Worm (Caenorhabditis elegans): ENCODE results near the gene rpi-1.

- TF ChIP-seq rcor-1 (GFP tag; IDR thresholded peaks at IDR 0.05) (no peak), zfh-2 (GFP tag; conservative IDR thresholded peaks at IDR 0.05) (no peak), ztf-3 (GFP tag; optimal IDR thresholded peaks at IDR 0.05) (no peak), lin-35 (GFP tag; optimal IDR thresholded peaks at IDR 0.05) (no peak), Y53G8AR.9 (GFP tag; conservative IDR thresholded peaks at IDR 0.05) (no peak), madf-3 (GFP tag; IDR thresholded peaks at IDR 0.05) (no peak), athp-1 (tag; optimal IDR thresholded peaks at IDR 0.05) (no peak), ztf-18 (tag; optimal IDR thresholded peaks at IDR 0.05) (no peak)
Measured at ce11 chrII:13997989-13998388, 35.8 kb upstream of the rpi-1 start.
